Fruit fly (Drosophila melanogaster) whole organism, embryonic: ENCODE data around the gene CG8119.

Source experiments
- Atf-2 ChIP-seq: fragments of 200-800 bp; sonication (Bioruptor generic); optimal IDR thresholded peaks from 2 replicates; lab custom pipeline; 2016; ENCODE audit warnings: missing biosample characterization, missing genetic modification characterization
- CG11504 ChIP-seq: fragments of 200-800 bp; sonication (Bioruptor generic); optimal IDR thresholded peaks from 3 replicates; lab custom pipeline; 2019; ENCODE audit warnings: missing biosample characterization, mild to moderate bottlenecking, missing genetic modification characterization, moderate library complexity
- CG12236 ChIP-seq: fragments of 200-800 bp; sonication (Bioruptor generic); optimal IDR thresholded peaks from 2 replicates; lab custom pipeline; 2016; ENCODE audit warnings: missing biosample characterization, missing genetic modification characterization
- CG13123 ChIP-seq: fragments of 200-800 bp; sonication (Bioruptor generic); optimal IDR thresholded peaks from 2 replicates; lab custom pipeline; 2016; ENCODE audit warnings: missing biosample characterization, missing genetic modification characterization
- CG13424 ChIP-seq: fragments of 200-800 bp; sonication (Bioruptor generic); optimal IDR thresholded peaks from 2 replicates; lab custom pipeline; 2019; ENCODE audit warnings: missing biosample characterization, mild to moderate bottlenecking, missing genetic modification characterization, moderate library complexity
- CG14050 ChIP-seq: fragments of 200-800 bp; sonication (Bioruptor generic); IDR thresholded peaks from 3 replicates; pipeline ENCODE4 v1.3.6; 2022; ENCODE audit warnings: missing biosample characterization, missing genetic modification characterization
- CG15269 ChIP-seq: fragments of 200-800 bp; sonication (Bioruptor generic); optimal IDR thresholded peaks from 2 replicates; lab custom pipeline; 2018; ENCODE audit warnings: missing biosample characterization, mild to moderate bottlenecking, missing genetic modification characterization, moderate library complexity
- CG15601 ChIP-seq: fragments of 200-800 bp; sonication (Bioruptor generic); optimal IDR thresholded peaks from 3 replicates; lab custom pipeline; 2019; ENCODE audit warnings: missing biosample characterization, mild to moderate bottlenecking, missing genetic modification characterization, moderate library complexity
- CG16813 ChIP-seq: fragments of 200-800 bp; sonication (Bioruptor generic); IDR thresholded peaks from 3 replicates; pipeline ENCODE4 v1.3.6; 2022; ENCODE audit warnings: missing biosample characterization, missing genetic modification characterization; ENCODE audit not compliant: partially characterized antibody
- CG17385 ChIP-seq: fragments of 200-800 bp; sonication (Bioruptor generic); optimal IDR thresholded peaks from 3 replicates; lab custom pipeline; 2018; ENCODE audit warnings: missing biosample characterization, mild to moderate bottlenecking, missing genetic modification characterization
- CG17829 ChIP-seq: fragments of 200-800 bp; optimal IDR thresholded peaks from 2 replicates; lab custom pipeline; 2019; ENCODE audit warnings: missing biosample characterization, mild to moderate bottlenecking, missing genetic modification characterization, moderate library complexity
- CG2678 ChIP-seq: fragments of 200-800 bp; sonication (Bioruptor generic); optimal IDR thresholded peaks from 3 replicates; lab custom pipeline; 2019; ENCODE audit warnings: missing biosample characterization, mild to moderate bottlenecking, missing genetic modification characterization, moderate library complexity
- CG42726 ChIP-seq: fragments of 200-800 bp; sonication (Bioruptor generic); IDR thresholded peaks from 2 replicates; pipeline ENCODE4 v1.3.6; 2022; ENCODE audit warnings: missing biosample characterization, missing genetic modification characterization; ENCODE audit not compliant: partially characterized antibody
- CG4360 ChIP-seq: fragments of 200-800 bp; sonication (Bioruptor generic); IDR thresholded peaks from 2 replicates; pipeline ENCODE4 v1.3.6; 2022; ENCODE audit warnings: missing biosample characterization, missing genetic modification characterization
- CG43689 ChIP-seq: fragments of 200-800 bp; sonication (Bioruptor generic); IDR thresholded peaks from 2 replicates; pipeline ENCODE4 v1.3.6; 2022; ENCODE audit warnings: missing biosample characterization, missing genetic modification characterization
- CG4617 ChIP-seq: fragments of 200-800 bp; sonication (Bioruptor generic); optimal IDR thresholded peaks from 3 replicates; lab custom pipeline; 2016; ENCODE audit warnings: missing biosample characterization, missing genetic modification characterization, borderline replicate concordance
- CG4820 ChIP-seq: fragments of 200-800 bp; sonication (Bioruptor generic); optimal IDR thresholded peaks from 3 replicates; lab custom pipeline; 2016; ENCODE audit warnings: missing biosample characterization, missing genetic modification characterization
- CG7556 ChIP-seq: fragments of 200-800 bp; sonication (Bioruptor generic); optimal IDR thresholded peaks from 2 replicates; lab custom pipeline; 2017; ENCODE audit warnings: missing biosample characterization, mild to moderate bottlenecking, missing genetic modification characterization
- CG9437 ChIP-seq: fragments of 200-800 bp; sonication (Bioruptor generic); optimal IDR thresholded peaks from 2 replicates; lab custom pipeline; 2018; ENCODE audit warnings: missing biosample characterization, mild to moderate bottlenecking, missing genetic modification characterization
- Deaf1 ChIP-seq: fragments of 200-800 bp; optimal IDR thresholded peaks from 3 replicates; lab custom pipeline; 2019; ENCODE audit warnings: missing biosample characterization, mild to moderate bottlenecking, missing genetic modification characterization, moderate library complexity
- HLH4C ChIP-seq: fragments of 200-800 bp; sonication (Bioruptor generic); IDR thresholded peaks from 3 replicates; pipeline ENCODE4 v1.3.6; 2022; ENCODE audit warnings: missing biosample characterization, missing genetic modification characterization; ENCODE audit not compliant: partially characterized antibody
- Hr51 ChIP-seq, 2 experiments: fragments of 200-800 bp; sonication (Bioruptor generic); optimal IDR thresholded peaks; 2 replicates in 1 of 2; 3 replicates in 1 of 2; lab custom pipeline; 2016 to 2018; ENCODE audit warnings: missing biosample characterization in 2 of 2, missing genetic modification characterization in 2 of 2, mild to moderate bottlenecking in 1 of 2, moderate library complexity in 1 of 2
- Hsf ChIP-seq: fragments of 200-800 bp; sonication (Bioruptor generic); optimal IDR thresholded peaks from 3 replicates; lab custom pipeline; 2016; ENCODE audit warnings: missing biosample characterization, missing genetic modification characterization
- MBD-R2 ChIP-seq: fragments of 200-800 bp; sonication (Bioruptor generic); IDR thresholded peaks from 2 replicates; pipeline ENCODE4 v1.3.6; 2022; ENCODE audit warnings: missing biosample characterization, missing genetic modification characterization
- Mad ChIP-seq: fragments of 200-800 bp; sonication (Bioruptor generic); optimal IDR thresholded peaks from 2 replicates; lab custom pipeline; 2016; ENCODE audit warnings: missing biosample characterization, missing genetic modification characterization
- Med ChIP-seq: fragments of 200-800 bp; sonication (Bioruptor generic); peaks from one replicate; lab custom pipeline; 2016; ENCODE audit warnings: missing biosample characterization, missing genetic modification characterization, mild to moderate bottlenecking, inconsistent platforms, moderate library complexity
- Spps ChIP-seq: fragments of 200-800 bp; sonication (Bioruptor generic); optimal IDR thresholded peaks from 2 replicates; lab custom pipeline; 2018; ENCODE audit warnings: missing biosample characterization, mild to moderate bottlenecking, missing genetic modification characterization
- Vsx1 ChIP-seq: fragments of 200-800 bp; sonication (Bioruptor generic); optimal IDR thresholded peaks from 2 replicates; lab custom pipeline; 2017; ENCODE audit warnings: missing biosample characterization, mild to moderate bottlenecking, missing genetic modification characterization, missing genetic modification reagents
- az2 ChIP-seq: fragments of 200-800 bp; sonication (Bioruptor generic); optimal IDR thresholded peaks from 3 replicates; lab custom pipeline; 2016; ENCODE audit warnings: missing biosample characterization, missing genetic modification characterization
- chif ChIP-seq, 2 experiments: fragments of 200-800 bp; sonication (Bioruptor generic); optimal IDR thresholded peaks; 3 replicates each; lab custom pipeline; 2016; ENCODE audit warnings: missing biosample characterization in 2 of 2, missing genetic modification characterization in 2 of 2
- ci ChIP-seq: fragments of 200-800 bp; sonication (Bioruptor generic); IDR thresholded peaks from 3 replicates; pipeline ENCODE4 v1.3.6; 2022; ENCODE audit warnings: missing biosample characterization, missing genetic modification characterization
- cwo ChIP-seq: fragments of 200-800 bp; sonication (Bioruptor generic); optimal IDR thresholded peaks from 3 replicates; lab custom pipeline; 2017; ENCODE audit warnings: missing biosample characterization, missing genetic modification characterization, mild to moderate bottlenecking, moderate library complexity, missing genetic modification reagents
- esg ChIP-seq: fragments of 200-800 bp; sonication (Bioruptor generic); conservative IDR thresholded peaks from 2 replicates; pipeline ENCODE4 v1.3.6; 2022; ENCODE audit warnings: missing biosample characterization, missing genetic modification characterization
- exex ChIP-seq: fragments of 200-800 bp; sonication (Bioruptor generic); optimal IDR thresholded peaks from 4 replicates; lab custom pipeline; 2018; ENCODE audit warnings: missing biosample characterization, mild to moderate bottlenecking, missing genetic modification characterization, moderate library complexity
- fd64A ChIP-seq: fragments of 200-800 bp; sonication (Bioruptor generic); optimal IDR thresholded peaks from 3 replicates; lab custom pipeline; 2018; ENCODE audit warnings: missing biosample characterization, mild to moderate bottlenecking, missing genetic modification characterization
- hb ChIP-seq: fragments of 200-800 bp; sonication (Bioruptor generic); IDR thresholded peaks from 3 replicates; pipeline ENCODE4 v1.3.6; 2022; ENCODE audit warnings: missing biosample characterization, missing genetic modification characterization; ENCODE audit not compliant: partially characterized antibody
- hkb ChIP-seq, 2 experiments: fragments of 200-800 bp in 1 of 2; fragments of >200 bp in 1 of 2; sonication (Bioruptor generic) in 1 of 2; IDR thresholded peaks in 1 of 2; optimal IDR thresholded peaks in 1 of 2; 2 replicates each; pipeline versions ENCODE4 v1.3.6 to Lab custom; 2017 to 2022; ENCODE audit warnings: missing biosample characterization in 1 of 2, missing genetic modification characterization in 1 of 2
- ind ChIP-seq: fragments of 200-800 bp; sonication (Bioruptor generic); optimal IDR thresholded peaks from 3 replicates; lab custom pipeline; 2016; ENCODE audit warnings: missing biosample characterization, missing genetic modification characterization
- ken ChIP-seq: fragments of 200-800 bp; sonication (Bioruptor generic); IDR thresholded peaks from 3 replicates; pipeline ENCODE4 v1.3.6; 2022; ENCODE audit warnings: missing biosample characterization, missing genetic modification characterization
- lab ChIP-seq: fragments of 200-800 bp; sonication (Bioruptor generic); optimal IDR thresholded peaks from 3 replicates; lab custom pipeline; 2017; ENCODE audit warnings: missing biosample characterization, missing genetic modification characterization, mild to moderate bottlenecking, moderate library complexity, missing genetic modification reagents
- oc ChIP-seq: fragments of 200-800 bp; sonication (Bioruptor generic); optimal IDR thresholded peaks from 2 replicates; lab custom pipeline; 2018; ENCODE audit warnings: missing biosample characterization, mild to moderate bottlenecking, missing genetic modification characterization, moderate library complexity
- onecut ChIP-seq: fragments of 200-800 bp; sonication (Bioruptor generic); IDR thresholded peaks from 2 replicates; pipeline ENCODE4 v1.3.6; 2022; ENCODE audit warnings: missing biosample characterization, missing genetic modification characterization
- pan ChIP-seq, 4 experiments: fragments of >200 bp in 3 of 4; fragments of 200-800 bp in 1 of 4; sonication (Bioruptor generic) in 1 of 4; optimal IDR thresholded peaks in 3 of 4; IDR thresholded peaks in 1 of 4; 2 replicates each; pipeline versions ENCODE4 v1.3.6 to Lab custom; 2017 to 2022; ENCODE audit warnings: missing biosample characterization in 2 of 4, missing genetic modification characterization in 2 of 4, mixed read lengths in 1 of 4
- sens ChIP-seq: fragments of 200-800 bp; sonication (Bioruptor generic); peaks from one replicate; lab custom pipeline; 2016; ENCODE audit warnings: missing biosample characterization, missing genetic modification characterization
- seq ChIP-seq: fragments of 200-800 bp; sonication (Bioruptor generic); IDR thresholded peaks from 2 replicates; pipeline ENCODE4 v1.3.6; 2022; ENCODE audit warnings: missing biosample characterization, missing genetic modification characterization
- sisA ChIP-seq: fragments of 200-800 bp; sonication (Bioruptor generic); IDR thresholded peaks from 2 replicates; pipeline ENCODE4 v1.3.6; 2022; ENCODE audit warnings: missing biosample characterization, missing genetic modification characterization
- slou ChIP-seq: fragments of 200-800 bp; sonication (Bioruptor generic); optimal IDR thresholded peaks from 3 replicates; lab custom pipeline; 2016; ENCODE audit warnings: missing biosample characterization, missing genetic modification characterization
- tap ChIP-seq: fragments of 200-800 bp; optimal IDR thresholded peaks from 3 replicates; lab custom pipeline; 2019; ENCODE audit warnings: missing biosample characterization, mild to moderate bottlenecking, missing genetic modification characterization, moderate library complexity
- unpg ChIP-seq: fragments of 200-800 bp; sonication (Bioruptor generic); optimal IDR thresholded peaks from 3 replicates; lab custom pipeline; 2018; ENCODE audit warnings: missing biosample characterization, mild to moderate bottlenecking, missing genetic modification characterization, moderate library complexity
- wdn ChIP-seq: fragments of 200-800 bp; sonication (Bioruptor generic); IDR thresholded peaks from 2 replicates; pipeline ENCODE4 v1.3.6; 2022; ENCODE audit warnings: missing biosample characterization, missing genetic modification characterization

CG8119 gene

dm6 chrX:15616532-15616931 lies 45.9 kb upstream of the CG8119 start (continued):
- TF ChIP-seq wdn (GFP tag; lab: Robert Waterston, UW) (no peak), fd64A (GFP tag; lab: Kevin White, UChicago) (no peak), ind (no peak), hkb (optimal IDR thresholded peaks at IDR 0.05; lab: Kevin White, UChicago) (no peak), hkb (GFP tag; IDR thresholded peaks at IDR 0.05; lab: Robert Waterston, UW) (no peak), Atf-2 (GFP tag; lab: Kevin White, UChicago) (no peak), onecut (GFP tag; lab: Robert Waterston, UW) (no peak), CG17829 (no peak), CG4617 (no peak), Spps (tag; lab: Kevin White, UChicago) (no peak), Deaf1 (tag; lab: Kevin White, UChicago) (peak; percentile 4), unpg (GFP tag; lab: Kevin White, UChicago) (no peak), chif (GFP tag; optimal IDR thresholded peaks at IDR 0.05; lab: Kevin White, UChicago) (no peak), CG12236 (GFP tag; lab: Kevin White, UChicago) (no peak), esg (GFP tag; lab: Robert Waterston, UW) (no peak), CG2678 (tag; lab: Kevin White, UChicago) (peak; percentile 15), CG15269 (tag; lab: Kevin White, UChicago) (peak; percentile 1), CG14050 (GFP tag; lab: Robert Waterston, UW) (peak; percentile 51; the same call in 1 of the 3 replicates), CG16813 (no peak), CG15601 (tag; lab: Kevin White, UChicago) (no peak), CG13424 (tag; lab: Kevin White, UChicago) (no peak), CG43689 (GFP tag; lab: Robert Waterston, UW) (no peak), HLH4C (GFP tag; lab: Robert Waterston, UW) (no peak), Hsf (GFP tag; lab: Kevin White, UChicago) (no peak), CG13123 (GFP tag; lab: Kevin White, UChicago) (no peak), slou (GFP tag; lab: Kevin White, UChicago) (no peak), hb (GFP tag; lab: Robert Waterston, UW) (no peak), exex (peak; percentile 30), seq (no peak), CG11504 (tag; lab: Kevin White, UChicago) (no peak), Vsx1 (no peak), cwo (GFP tag; lab: Kevin White, UChicago) (peak; percentile 62), MBD-R2 (GFP tag; lab: Robert Waterston, UW) (no peak), pan (optimal IDR thresholded peaks at IDR 0.05; lab: Kevin White, UChicago) (no peak), pan (GFP tag; optimal IDR thresholded peaks at IDR 0.05 in 1 of 2, IDR thresholded peaks at IDR 0.05 in 1 of 2) (no peak), lab (no peak), Med (GFP tag; lab: Kevin White, UChicago) (peak; percentile 75), CG42726 (GFP tag; lab: Robert Waterston, UW) (no peak), CG7556 (GFP tag; lab: Kevin White, UChicago) (no peak)
- TF ChIP-seq, all 482 proteins: peak for 8

- TF ChIP-seq tap (peak; percentile 22), CG15269 (tag; lab: Kevin White, UChicago) (peak; percentile 0), az2 (peak; percentile 34), oc (tag; lab: Kevin White, UChicago) (peak; percentile 54), ken (peak; percentile 54; the same call in 1 of the 3 replicates), CG4360 (GFP tag; lab: Robert Waterston, UW) (0 out of 2 replicates have a peak, but pooled peaks have one; percentile 11), sens (GFP tag; lab: Kevin White, UChicago) (peak; percentile 61), CG11504 (tag; lab: Kevin White, UChicago) (peak; percentile 52), Hr51 (GFP tag; optimal IDR thresholded peaks at IDR 0.05; lab: Kevin White, UChicago) (peak in 1 of 2 experiments; percentile 36), CG4820 (peak; percentile 5), CG17385 (GFP tag; lab: Kevin White, UChicago) (peak; percentile 11), ci (GFP tag; lab: Robert Waterston, UW) (peak; percentile 78), Mad (GFP tag; lab: Kevin White, UChicago) (no peak), sisA (peak; percentile 30; the same call in 1 of the 2 replicates), CG9437 (GFP tag; lab: Kevin White, UChicago) (peak; percentile 15)
These were observed 44.5 kb upstream of the CG8119 start for dm6 chrX:15617916-15618315.
